Worm (Caenorhabditis elegans) whole organism, L2 larva: ENCODE data around the gene prx-13.

Experiments
- blmp-1 ChIP-seq: sonication (generic microtip); optimal IDR thresholded peaks from 2 replicates; lab custom pipeline; 2017; ENCODE audit warnings: missing genetic modification characterization, mild to moderate bottlenecking, missing compliant biosample characterization, antibody characterized with exemption, moderate library complexity; ENCODE audit not compliant: insufficient read depth
- nhr-23 ChIP-seq: fragments of 150-350 bp; optimal IDR thresholded peaks from 2 replicates; lab custom pipeline; 2014; ENCODE audit warnings: missing biosample characterization, missing genetic modification reagents, missing genetic modification characterization
- nhr-25 ChIP-seq: fragments of 150-350 bp; sonication (generic microtip); optimal IDR thresholded peaks from 3 replicates; lab custom pipeline; 2014; ENCODE audit warnings: missing biosample characterization, missing genetic modification characterization
- skn-1 ChIP-seq: sonication (generic microtip); optimal IDR thresholded peaks from 2 replicates; lab custom pipeline; 2017; ENCODE audit warnings: missing biosample characterization, missing genetic modification characterization
- snpc-4 ChIP-seq: fragments of 150-350 bp; optimal IDR thresholded peaks from 2 replicates; lab custom pipeline; 2014; ENCODE audit warnings: missing biosample characterization, missing genetic modification characterization
- ztf-11 ChIP-seq: sonication (generic microtip); optimal IDR thresholded peaks from 2 replicates; lab custom pipeline; 2017; ENCODE audit warnings: missing biosample characterization, missing genetic modification characterization

ce11 chrII:7287709-7288108 lies 35.9 kb upstream of the prx-13 start:
- TF ChIP-seq snpc-4 (tag; lab: Kevin White, UChicago) (no peak), skn-1 (no peak), nhr-23 (tag; lab: Kevin White, UChicago) (no peak), blmp-1 (tag; lab: Kevin White, UChicago) (peak; percentile 69), ztf-11 (tag; lab: Kevin White, UChicago) (no peak), nhr-25 (no peak)
